Worm (Caenorhabditis elegans): ENCODE measurements around the gene srp-8.

Gene srp-8

ce11 chrV:8201229-8201858 lies 17.9 kb downstream of the srp-8 start, which contains the start of gene cri-2:
Gene cri-2 (plus strand): TSS chrV:8201808.
- TF ChIP-seq scrt-1 (GFP tag; IDR thresholded peaks at IDR 0.05) (no peak), tbx-37 (GFP tag; conservative IDR thresholded peaks at IDR 0.05) (no peak), tbx-11 (GFP tag; IDR thresholded peaks at IDR 0.05) (no peak), aly-1 (tag; optimal IDR thresholded peaks at IDR 0.05) (no peak), ama-1 (optimal IDR thresholded peaks at IDR 0.05) (no peak), flt-1 (GFP tag; IDR thresholded peaks at IDR 0.05) (no peak), ets-7 (tag; optimal IDR thresholded peaks at IDR 0.05) (no peak), tra-4 (tag; optimal IDR thresholded peaks at IDR 0.05) (no peak), hnd-1 (tag; optimal IDR thresholded peaks at IDR 0.05) (no peak), hmg-4 (GFP tag; optimal IDR thresholded peaks at IDR 0.05) (no peak), F13C5.2 (tag; optimal IDR thresholded peaks at IDR 0.05) (no peak), pes-1 (GFP tag; IDR thresholded peaks at IDR 0.05) (no peak), sea-1 (GFP tag; conservative IDR thresholded peaks at IDR 0.05) (no peak), ceh-36 (tag; optimal IDR thresholded peaks at IDR 0.05) (no peak), hmbx-1 (tag; optimal IDR thresholded peaks at IDR 0.05) (no peak), B0310.2 (tag; optimal IDR thresholded peaks at IDR 0.05) (no peak), ceh-13 (GFP tag; optimal IDR thresholded peaks at IDR 0.05) (no peak)

DNA sequence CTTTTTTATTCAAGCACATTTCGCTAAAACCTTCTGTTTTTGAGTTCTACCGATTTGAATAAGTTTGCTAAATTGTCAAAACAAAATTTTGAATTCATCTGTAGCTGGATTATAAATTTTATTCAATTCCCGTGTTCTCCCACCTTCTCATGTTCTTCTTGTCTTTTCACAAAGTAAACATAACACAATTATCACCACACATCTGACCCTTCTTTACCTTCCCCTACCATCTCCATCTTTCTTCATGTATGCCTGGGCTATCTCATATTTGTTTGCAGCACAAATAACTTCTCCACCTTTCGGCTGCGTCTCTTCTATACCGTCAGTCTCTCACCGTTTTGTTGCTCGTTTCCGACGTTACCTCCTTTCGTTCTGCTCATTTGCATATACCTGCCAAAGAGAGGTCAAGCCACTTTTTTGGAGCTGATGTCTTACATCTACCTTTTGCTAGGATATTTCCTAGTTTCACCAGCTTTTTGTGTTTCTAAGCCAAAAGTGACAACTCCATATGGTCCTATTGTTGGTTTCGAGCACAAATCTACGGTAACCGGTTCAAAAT lies 19.7 kb downstream of the srp-8 start, which contains the start of gene cest-17:
Gene cest-17 (plus strand): TSS at position 248 of the 559 bp plus-strand sequence.
- TF ChIP-seq tbx-37 (GFP tag; conservative IDR thresholded peaks at IDR 0.05) = no peak
- no peak for TF ChIP-seq hmg-4 (GFP tag; optimal IDR thresholded peaks at IDR 0.05)
- TF ChIP-seq tra-4 (tag; optimal IDR thresholded peaks at IDR 0.05) = no peak
- no peak for TF ChIP-seq hmbx-1 (tag; optimal IDR thresholded peaks at IDR 0.05)
- no peak for TF ChIP-seq ets-7 (tag; optimal IDR thresholded peaks at IDR 0.05)
- TF ChIP-seq pes-1 (GFP tag; IDR thresholded peaks at IDR 0.05) = no peak
- no peak for TF ChIP-seq tbx-11 (GFP tag; IDR thresholded peaks at IDR 0.05)
- no peak for TF ChIP-seq flt-1 (GFP tag; IDR thresholded peaks at IDR 0.05)
- no peak for TF ChIP-seq ama-1 (optimal IDR thresholded peaks at IDR 0.05)

DNA sequence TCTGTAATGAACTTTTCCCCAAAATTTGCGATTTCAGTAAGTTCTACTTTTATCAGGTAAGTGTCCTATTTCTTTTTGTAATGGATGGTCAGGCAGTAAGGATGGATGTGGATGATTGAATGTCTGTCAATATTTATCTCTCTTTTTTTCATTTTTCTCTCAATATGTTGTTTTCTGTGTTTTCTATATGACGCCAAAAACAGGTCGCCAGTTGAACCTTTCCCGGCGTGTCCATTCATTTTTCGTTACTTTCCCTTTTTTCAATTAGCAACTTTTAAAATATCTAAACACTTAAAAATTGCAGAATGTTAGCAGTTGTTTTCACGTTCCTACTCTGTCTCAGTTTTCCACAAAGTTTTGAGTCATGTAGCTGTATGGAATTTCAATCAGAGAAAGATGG lies 23.4 kb downstream of the srp-8 start, which contains the start of gene timp-1:
Gene timp-1 (plus strand): TSS at position 305 of the 400 bp plus-strand sequence.
- TF ChIP-seq tbx-11 (GFP tag; IDR thresholded peaks at IDR 0.05) (no peak), B0310.2 (tag; optimal IDR thresholded peaks at IDR 0.05) (no peak), aly-1 (tag; optimal IDR thresholded peaks at IDR 0.05) (no peak), ets-7 (tag; optimal IDR thresholded peaks at IDR 0.05) (no peak), flt-1 (GFP tag; IDR thresholded peaks at IDR 0.05) (no peak), scrt-1 (GFP tag; IDR thresholded peaks at IDR 0.05) (no peak), ceh-36 (tag; optimal IDR thresholded peaks at IDR 0.05) (no peak), F13C5.2 (tag; optimal IDR thresholded peaks at IDR 0.05) (no peak), sea-1 (GFP tag; conservative IDR thresholded peaks at IDR 0.05) (no peak)

ce11 chrV:8210527-8210926 lies 27.0 kb downstream of the srp-8 start:
- no peak for TF ChIP-seq tra-4 (tag; optimal IDR thresholded peaks at IDR 0.05)
- no peak for TF ChIP-seq aly-1 (tag; optimal IDR thresholded peaks at IDR 0.05)
- TF ChIP-seq hmg-4 (GFP tag; optimal IDR thresholded peaks at IDR 0.05) = no peak
- no peak for TF ChIP-seq scrt-1 (GFP tag; IDR thresholded peaks at IDR 0.05)

- TF ChIP-seq hmbx-1 (tag; optimal IDR thresholded peaks at IDR 0.05) = no peak
- no peak for TF ChIP-seq ceh-13 (GFP tag; optimal IDR thresholded peaks at IDR 0.05)
- no peak for TF ChIP-seq ama-1 (optimal IDR thresholded peaks at IDR 0.05)
- no peak for TF ChIP-seq scrt-1 (GFP tag; IDR thresholded peaks at IDR 0.05)
- no peak for TF ChIP-seq F13C5.2 (tag; optimal IDR thresholded peaks at IDR 0.05)
- TF ChIP-seq pes-1 (GFP tag; IDR thresholded peaks at IDR 0.05) = no peak
- TF ChIP-seq tra-4 (tag; optimal IDR thresholded peaks at IDR 0.05) = no peak
- no peak for TF ChIP-seq ets-7 (tag; optimal IDR thresholded peaks at IDR 0.05)
- TF ChIP-seq tbx-37 (GFP tag; conservative IDR thresholded peaks at IDR 0.05) = no peak
- no peak for TF ChIP-seq ceh-36 (tag; optimal IDR thresholded peaks at IDR 0.05)
Observed at ce11 chrV:8211993-8212392, 28.5 kb downstream of the srp-8 start.

DNA sequence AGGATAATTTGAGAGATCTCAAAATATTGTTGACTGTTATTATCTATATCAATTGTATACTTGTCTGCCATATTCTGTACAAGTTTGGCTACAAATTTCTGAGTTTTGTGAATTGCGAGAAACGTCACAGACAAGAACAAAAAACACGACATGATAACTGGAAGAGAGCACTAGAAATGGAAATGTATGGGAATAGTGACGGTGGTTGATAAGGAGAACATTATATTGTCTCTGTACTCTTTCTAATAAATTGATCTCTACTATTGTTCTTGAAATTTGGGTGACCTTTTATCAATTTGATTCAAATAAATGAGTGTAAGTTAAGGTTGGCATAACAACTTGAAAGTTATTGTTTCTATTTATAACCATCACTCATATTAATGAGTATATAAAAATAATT lies 29.3 kb downstream of the srp-8 start:
- no peak for TF ChIP-seq tbx-11 (GFP tag; IDR thresholded peaks at IDR 0.05)
- no peak for TF ChIP-seq scrt-1 (GFP tag; IDR thresholded peaks at IDR 0.05)
- no peak for TF ChIP-seq ceh-13 (GFP tag; optimal IDR thresholded peaks at IDR 0.05)
- TF ChIP-seq tra-4 (tag; optimal IDR thresholded peaks at IDR 0.05) = no peak

DNA sequence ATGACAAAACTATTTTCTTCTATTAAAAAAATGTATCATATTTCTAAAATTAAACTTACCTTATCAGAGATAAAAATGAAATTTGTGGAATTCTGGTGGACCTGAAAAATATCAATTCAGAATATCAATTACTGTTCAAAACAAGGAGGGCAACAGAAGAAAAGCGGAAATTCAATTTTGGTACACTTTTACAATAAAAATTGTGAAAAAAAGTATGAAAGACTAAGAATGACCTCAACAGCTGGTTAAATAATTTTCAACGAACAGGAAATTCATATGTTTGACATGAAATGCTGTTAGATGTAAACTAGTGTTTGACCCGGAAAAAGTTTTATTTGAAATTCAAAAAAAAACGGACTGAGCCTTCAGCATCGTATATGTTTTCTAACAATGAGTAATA lies 30.4 kb downstream of the srp-8 start, which contains the start of gene K07C11.7:
Gene K07C11.7 (minus strand): TSS at position 101 of the 400 bp plus-strand sequence.
- TF ChIP-seq sea-1 (GFP tag; conservative IDR thresholded peaks at IDR 0.05) = no peak
- no peak for TF ChIP-seq hmg-4 (GFP tag; optimal IDR thresholded peaks at IDR 0.05)
- TF ChIP-seq pes-1 (GFP tag; IDR thresholded peaks at IDR 0.05) = no peak
- TF ChIP-seq tra-4 (tag; optimal IDR thresholded peaks at IDR 0.05) = no peak
- no peak for TF ChIP-seq tbx-11 (GFP tag; IDR thresholded peaks at IDR 0.05)
- no peak for TF ChIP-seq hnd-1 (tag; optimal IDR thresholded peaks at IDR 0.05)
- TF ChIP-seq hmbx-1 (tag; optimal IDR thresholded peaks at IDR 0.05) = no peak
- TF ChIP-seq scrt-1 (GFP tag; IDR thresholded peaks at IDR 0.05) = no peak
- TF ChIP-seq aly-1 (tag; optimal IDR thresholded peaks at IDR 0.05) = no peak
- no peak for TF ChIP-seq ceh-36 (tag; optimal IDR thresholded peaks at IDR 0.05)
- TF ChIP-seq F13C5.2 (tag; optimal IDR thresholded peaks at IDR 0.05) = no peak
- no peak for TF ChIP-seq tbx-37 (GFP tag; conservative IDR thresholded peaks at IDR 0.05)
- TF ChIP-seq B0310.2 (tag; optimal IDR thresholded peaks at IDR 0.05) = no peak

- TF ChIP-seq scrt-1 (GFP tag; IDR thresholded peaks at IDR 0.05) (no peak), ceh-36 (tag; optimal IDR thresholded peaks at IDR 0.05) (no peak), tbx-37 (GFP tag; conservative IDR thresholded peaks at IDR 0.05) (no peak), ets-7 (tag; optimal IDR thresholded peaks at IDR 0.05) (no peak), tra-4 (tag; optimal IDR thresholded peaks at IDR 0.05) (no peak), ama-1 (optimal IDR thresholded peaks at IDR 0.05) (no peak), hmbx-1 (tag; optimal IDR thresholded peaks at IDR 0.05) (no peak), B0310.2 (tag; optimal IDR thresholded peaks at IDR 0.05) (no peak), ceh-13 (GFP tag; optimal IDR thresholded peaks at IDR 0.05) (no peak), sea-1 (GFP tag; conservative IDR thresholded peaks at IDR 0.05) (no peak), aly-1 (tag; optimal IDR thresholded peaks at IDR 0.05) (no peak), pes-1 (GFP tag; IDR thresholded peaks at IDR 0.05) (no peak), F13C5.2 (tag; optimal IDR thresholded peaks at IDR 0.05) (no peak), tbx-11 (GFP tag; IDR thresholded peaks at IDR 0.05) (no peak), hmg-4 (GFP tag; optimal IDR thresholded peaks at IDR 0.05) (no peak), flt-1 (GFP tag; IDR thresholded peaks at IDR 0.05) (no peak), hnd-1 (tag; optimal IDR thresholded peaks at IDR 0.05) (no peak)
Observed at ce11 chrV:8215158-8215557, 31.7 kb downstream of the srp-8 start.

Data from whole organism, early embryonic.